Worm (Caenorhabditis elegans): ENCODE results near the gene ceh-40.

DNA sequence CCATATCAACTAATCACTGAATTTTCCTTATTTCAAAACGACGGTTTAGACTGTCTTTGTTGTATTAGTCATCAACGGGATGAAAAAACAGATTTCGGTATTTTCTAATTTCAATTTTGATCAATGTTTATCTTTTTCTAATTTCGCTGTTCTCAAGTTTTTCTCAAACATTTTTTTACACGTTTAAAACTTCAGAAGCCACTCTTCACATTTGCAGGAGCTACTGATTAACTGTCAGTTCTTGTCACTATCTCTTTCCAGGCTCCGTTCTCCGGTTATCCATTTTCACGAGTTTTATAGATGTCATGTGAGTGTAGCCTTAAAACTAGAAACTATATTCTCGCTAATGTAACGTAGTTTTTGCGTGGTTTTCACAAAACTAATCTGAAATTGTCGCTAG lies 30.0 kb downstream of the ceh-40 start, which contains the start of gene C04B4.4:
- TF ChIP-seq nhr-237 (tag; optimal IDR thresholded peaks at IDR 0.05) (no peak), blmp-1 (tag; optimal IDR thresholded peaks at IDR 0.05) (no peak), lin-13 (tag; optimal IDR thresholded peaks at IDR 0.05) (no peak), elt-3 (tag; optimal IDR thresholded peaks at IDR 0.05) (no peak), nhr-12 (tag; optimal IDR thresholded peaks at IDR 0.05) (no peak), cnd-1 (tag; optimal IDR thresholded peaks at IDR 0.05) (no peak), tbx-8 (GFP tag; optimal IDR thresholded peaks at IDR 0.05) (no peak), mep-1 (tag; optimal IDR thresholded peaks at IDR 0.05) (no peak), sptf-1 (tag; optimal IDR thresholded peaks at IDR 0.05) (no peak), elt-1 (tag; optimal IDR thresholded peaks at IDR 0.05; ENCODE audit: borderline replicate concordance, insufficient read depth) (no peak), nhr-28 (tag; optimal IDR thresholded peaks at IDR 0.05) (no peak)
